Worm (Caenorhabditis elegans): ENCODE measurements around the gene jnk-1.

jnk-1 gene

ce11 chrIV:6957341-6957740 is at the start of gene jnk-1:
TSS of gene jnk-1 (plus strand) at chrIV:6957641.
- no peak for TF ChIP-seq sem-2 (GFP tag; optimal IDR thresholded peaks at IDR 0.05)
- TF ChIP-seq mep-1 (tag; optimal IDR thresholded peaks at IDR 0.05): no peak
- no peak for TF ChIP-seq snpc-4 (tag; optimal IDR thresholded peaks at IDR 0.05)
- TF ChIP-seq nhr-237 (tag; optimal IDR thresholded peaks at IDR 0.05): no peak

ce11 chrIV:6909863-6910733 is 47.3 kb upstream of the jnk-1 start, which contains the start of the genes rpn-1 and ribo-1:
TSS of gene rpn-1 (minus strand) at chrIV:6909913.
TSS of gene ribo-1 (plus strand) at chrIV:6910683.
- peak; percentile 15 for TF ChIP-seq mep-1 (tag; optimal IDR thresholded peaks at IDR 0.05)
- no peak for TF ChIP-seq mls-2 (tag; optimal IDR thresholded peaks at IDR 0.05)
- TF ChIP-seq ces-1 (GFP tag; optimal IDR thresholded peaks at IDR 0.05): no peak
- TF ChIP-seq nhr-237 (tag; optimal IDR thresholded peaks at IDR 0.05): peak; percentile 22
- no peak for TF ChIP-seq lin-32 (GFP tag; optimal IDR thresholded peaks at IDR 0.05)
- TF ChIP-seq ceh-43 (GFP tag; optimal IDR thresholded peaks at IDR 0.05): no peak

- no peak for TF ChIP-seq ceh-83 (GFP tag; optimal IDR thresholded peaks at IDR 0.05)
These were observed 44.4 kb upstream of the jnk-1 start, which contains the start of gene T22D1.3 for ce11 chrIV:6912851-6913588. TSS of gene T22D1.3 (plus strand) at chrIV:6913538.

ce11 chrIV:6916831-6917230 is 40.6 kb upstream of the jnk-1 start:
- TF ChIP-seq drap-1 (GFP tag; optimal IDR thresholded peaks at IDR 0.05): no peak
- no peak for TF ChIP-seq cnd-1 (tag; optimal IDR thresholded peaks at IDR 0.05)
- no peak for TF ChIP-seq mab-5 (tag; optimal IDR thresholded peaks at IDR 0.05)
- no peak for TF ChIP-seq mep-1 (tag; optimal IDR thresholded peaks at IDR 0.05)
- TF ChIP-seq nhr-28 (tag; optimal IDR thresholded peaks at IDR 0.05): no peak
- no peak for TF ChIP-seq lin-32 (GFP tag; optimal IDR thresholded peaks at IDR 0.05)
- no peak for TF ChIP-seq tbx-8 (GFP tag; optimal IDR thresholded peaks at IDR 0.05)
- no peak for TF ChIP-seq mls-2 (tag; optimal IDR thresholded peaks at IDR 0.05)
- no peak for TF ChIP-seq M03D4.4 (tag; optimal IDR thresholded peaks at IDR 0.05)
- TF ChIP-seq hlh-1 (tag; optimal IDR thresholded peaks at IDR 0.05): no peak
- TF ChIP-seq nhr-2 (tag; optimal IDR thresholded peaks at IDR 0.05): no peak

- TF ChIP-seq mab-5 (tag; optimal IDR thresholded peaks at IDR 0.05) (no peak), elt-1 (tag; optimal IDR thresholded peaks at IDR 0.05; ENCODE audit: borderline replicate concordance, insufficient read depth) (no peak), tbx-8 (GFP tag; optimal IDR thresholded peaks at IDR 0.05) (no peak), nhr-12 (tag; optimal IDR thresholded peaks at IDR 0.05) (no peak), hlh-1 (tag; optimal IDR thresholded peaks at IDR 0.05) (no peak), nhr-2 (tag; optimal IDR thresholded peaks at IDR 0.05) (peak; percentile 4), zip-8 (tag; optimal IDR thresholded peaks at IDR 0.05) (no peak), nhr-237 (tag; optimal IDR thresholded peaks at IDR 0.05) (peak; percentile 69), lsy-2 (tag; optimal IDR thresholded peaks at IDR 0.05) (peak; percentile 81), ceh-43 (GFP tag; optimal IDR thresholded peaks at IDR 0.05) (peak; percentile 42), ces-1 (GFP tag; optimal IDR thresholded peaks at IDR 0.05) (peak; percentile 93), blmp-1 (tag; optimal IDR thresholded peaks at IDR 0.05) (peak; percentile 27), mep-1 (tag; optimal IDR thresholded peaks at IDR 0.05) (peak; percentile 65), unc-62 (GFP tag; optimal IDR thresholded peaks at IDR 0.05) (no peak), pha-4 (tag; optimal IDR thresholded peaks at IDR 0.05) (peak; percentile 59), sptf-1 (tag; optimal IDR thresholded peaks at IDR 0.05) (peak; percentile 38), lin-13 (tag; optimal IDR thresholded peaks at IDR 0.05) (peak; percentile 58)
These were observed 38.1 kb upstream of the jnk-1 start, which contains the start of gene ruvb-2 for ce11 chrIV:6919318-6919717. TSS of gene ruvb-2 (minus strand) at chrIV:6919406.

- TF ChIP-seq ham-2 (GFP tag; optimal IDR thresholded peaks at IDR 0.05): no peak
- TF ChIP-seq unc-120 (tag; optimal IDR thresholded peaks at IDR 0.05; ENCODE audit: poor library complexity, severe bottlenecking): no peak
- no peak for TF ChIP-seq M03D4.4 (tag; optimal IDR thresholded peaks at IDR 0.05)
- no peak for TF ChIP-seq unc-39 (tag; optimal IDR thresholded peaks at IDR 0.05)
- no peak for TF ChIP-seq nhr-2 (tag; optimal IDR thresholded peaks at IDR 0.05)
- TF ChIP-seq nhr-237 (tag; optimal IDR thresholded peaks at IDR 0.05): no peak
- TF ChIP-seq bed-3 (GFP tag; optimal IDR thresholded peaks at IDR 0.05): no peak
- no peak for TF ChIP-seq nhr-12 (tag; optimal IDR thresholded peaks at IDR 0.05)
- no peak for TF ChIP-seq mep-1 (tag; optimal IDR thresholded peaks at IDR 0.05)
- no peak for TF ChIP-seq ztf-11 (tag; optimal IDR thresholded peaks at IDR 0.05)
- no peak for TF ChIP-seq blmp-1 (tag; optimal IDR thresholded peaks at IDR 0.05)
- no peak for TF ChIP-seq ceh-43 (GFP tag; optimal IDR thresholded peaks at IDR 0.05)
These were observed 37.4 kb upstream of the jnk-1 start, which contains the start of gene T22D1.18 for ce11 chrIV:6920063-6920462. TSS of gene T22D1.18 (minus strand) at chrIV:6920163.
